Worm (Caenorhabditis elegans): ENCODE data around the gene C08F11.7.

The C08F11.7 gene

ce11 chrIV:13666849-13667430 is 29.9 kb downstream of the C08F11.7 start, which contains the start of gene fbxa-215:
fbxa-215 (minus strand) TSS chrIV:13666909.
- no peak for TF ChIP-seq jun-1 (tag; optimal IDR thresholded peaks at IDR 0.05)
- TF ChIP-seq egl-27 (tag; optimal IDR thresholded peaks at IDR 0.05): no peak
- TF ChIP-seq skn-1 (tag; optimal IDR thresholded peaks at IDR 0.05): no peak
- no peak for TF ChIP-seq ama-1 (optimal IDR thresholded peaks at IDR 0.05)
- no peak for TF ChIP-seq ceh-28 (tag; optimal IDR thresholded peaks at IDR 0.05)
- TF ChIP-seq daf-12 (tag; optimal IDR thresholded peaks at IDR 0.05): no peak
- no peak for TF ChIP-seq nhr-25 (tag; optimal IDR thresholded peaks at IDR 0.05)
- no peak for TF ChIP-seq pqm-1 (tag; optimal IDR thresholded peaks at IDR 0.05)

- TF ChIP-seq nhr-67 (tag; optimal IDR thresholded peaks at IDR 0.05) (no peak), nhr-237 (tag; optimal IDR thresholded peaks at IDR 0.05) (no peak), fkh-2 (tag; optimal IDR thresholded peaks at IDR 0.05) (no peak), mdl-1 (tag; optimal IDR thresholded peaks at IDR 0.05) (no peak), nhr-77 (tag; optimal IDR thresholded peaks at IDR 0.05) (no peak), eor-1 (tag; optimal IDR thresholded peaks at IDR 0.05) (no peak), ama-1 (optimal IDR thresholded peaks at IDR 0.05) (no peak), elt-2 (tag; optimal IDR thresholded peaks at IDR 0.05) (no peak), fkh-10 (GFP tag; optimal IDR thresholded peaks at IDR 0.05) (no peak), nhr-76 (tag; optimal IDR thresholded peaks at IDR 0.05) (no peak), daf-12 (tag; optimal IDR thresholded peaks at IDR 0.05) (no peak), hmg-11 (tag; optimal IDR thresholded peaks at IDR 0.05) (no peak), elt-1 (tag; optimal IDR thresholded peaks at IDR 0.05) (no peak), jun-1 (tag; optimal IDR thresholded peaks at IDR 0.05) (no peak), ztf-11 (tag; optimal IDR thresholded peaks at IDR 0.05) (no peak), ztf-4 (tag; optimal IDR thresholded peaks at IDR 0.05) (no peak), ceh-16 (tag; optimal IDR thresholded peaks at IDR 0.05) (no peak)
Measured at ce11 chrIV:13673504-13673903, 36.4 kb downstream of the C08F11.7 start, which contains the start of gene oac-48. oac-48 (plus strand) TSS chrIV:13673804.

- no peak for TF ChIP-seq unc-39 (tag; optimal IDR thresholded peaks at IDR 0.05)
- TF ChIP-seq lin-15B (tag; optimal IDR thresholded peaks at IDR 0.05): no peak
- TF ChIP-seq fos-1 (tag; optimal IDR thresholded peaks at IDR 0.05): no peak
- TF ChIP-seq nhr-28 (tag; optimal IDR thresholded peaks at IDR 0.05): no peak
- TF ChIP-seq nhr-77 (tag; optimal IDR thresholded peaks at IDR 0.05): no peak
- no peak for TF ChIP-seq ceh-82 (tag; optimal IDR thresholded peaks at IDR 0.05)
- no peak for TF ChIP-seq tbx-2 (tag; optimal IDR thresholded peaks at IDR 0.05)
- TF ChIP-seq zag-1 (tag; optimal IDR thresholded peaks at IDR 0.05): no peak
- no peak for TF ChIP-seq ama-1 (optimal IDR thresholded peaks at IDR 0.05)
- TF ChIP-seq eor-1 (tag; optimal IDR thresholded peaks at IDR 0.05): no peak
- TF ChIP-seq jun-1 (tag; optimal IDR thresholded peaks at IDR 0.05): no peak
- TF ChIP-seq nhr-43 (tag; optimal IDR thresholded peaks at IDR 0.05; ENCODE audit: poor library complexity, severe bottlenecking): no peak
- no peak for TF ChIP-seq nfya-1 (tag; optimal IDR thresholded peaks at IDR 0.05; ENCODE audit: insufficient read depth)
- TF ChIP-seq ceh-16 (tag; optimal IDR thresholded peaks at IDR 0.05): no peak
- no peak for TF ChIP-seq nhr-11 (tag; optimal IDR thresholded peaks at IDR 0.05)
- TF ChIP-seq R02D3.7 (tag; optimal IDR thresholded peaks at IDR 0.05): no peak
- no peak for TF ChIP-seq mml-1 (tag; optimal IDR thresholded peaks at IDR 0.05)
- no peak for TF ChIP-seq lin-39 (tag; optimal IDR thresholded peaks at IDR 0.05)
- TF ChIP-seq ceh-9 (tag; optimal IDR thresholded peaks at IDR 0.05): no peak
Measured at ce11 chrIV:13678649-13679048, 41.6 kb downstream of the C08F11.7 start, which contains the start of gene srlf-26. srlf-26 (plus strand) TSS chrIV:13678949.

ce11 chrIV:13679495-13679894 is 42.4 kb downstream of the C08F11.7 start:
- peak; percentile 93 for TF ChIP-seq nfya-1 (tag; optimal IDR thresholded peaks at IDR 0.05; ENCODE audit: insufficient read depth)
- no peak for TF ChIP-seq ceh-28 (tag; optimal IDR thresholded peaks at IDR 0.05)

ce11 chrIV:13682733-13683132 is 45.7 kb downstream of the C08F11.7 start:
- TF ChIP-seq ceh-82 (tag; optimal IDR thresholded peaks at IDR 0.05): no peak
- TF ChIP-seq nhr-23 (tag; optimal IDR thresholded peaks at IDR 0.05): peak; percentile 93
- TF ChIP-seq nhr-43 (tag; optimal IDR thresholded peaks at IDR 0.05; ENCODE audit: poor library complexity, severe bottlenecking): peak; percentile 86
- peak; percentile 38 to 95 (median 85) for TF ChIP-seq elt-3 (tag; optimal IDR thresholded peaks at IDR 0.05)
- TF ChIP-seq sea-2 (GFP tag; optimal IDR thresholded peaks at IDR 0.05): no peak
- TF ChIP-seq egl-27 (tag; optimal IDR thresholded peaks at IDR 0.05): no peak
- peak; percentile 79 for TF ChIP-seq nhr-25 (tag; optimal IDR thresholded peaks at IDR 0.05)
- TF ChIP-seq nhr-76 (tag; optimal IDR thresholded peaks at IDR 0.05): no peak
- TF ChIP-seq nhr-11 (tag; optimal IDR thresholded peaks at IDR 0.05): no peak
- TF ChIP-seq ztf-4 (tag; optimal IDR thresholded peaks at IDR 0.05): no peak
- TF ChIP-seq ceh-28 (tag; optimal IDR thresholded peaks at IDR 0.05): peak; percentile 13
- no peak for TF ChIP-seq fos-1 (tag; optimal IDR thresholded peaks at IDR 0.05)
- TF ChIP-seq R02D3.7 (tag; optimal IDR thresholded peaks at IDR 0.05): no peak
- TF ChIP-seq unc-62 (GFP tag; optimal IDR thresholded peaks at IDR 0.05): peak; percentile 94
- peak; percentile 40 for TF ChIP-seq nfya-1 (tag; optimal IDR thresholded peaks at IDR 0.05; ENCODE audit: insufficient read depth)
- TF ChIP-seq daf-12 (tag; optimal IDR thresholded peaks at IDR 0.05): no peak
- TF ChIP-seq lin-39 (tag; optimal IDR thresholded peaks at IDR 0.05): peak; percentile 19

All from whole organism, L3 larva.